Worm (Caenorhabditis elegans): ENCODE results near the gene C25E10.10.

Gene C25E10.10

DNA sequence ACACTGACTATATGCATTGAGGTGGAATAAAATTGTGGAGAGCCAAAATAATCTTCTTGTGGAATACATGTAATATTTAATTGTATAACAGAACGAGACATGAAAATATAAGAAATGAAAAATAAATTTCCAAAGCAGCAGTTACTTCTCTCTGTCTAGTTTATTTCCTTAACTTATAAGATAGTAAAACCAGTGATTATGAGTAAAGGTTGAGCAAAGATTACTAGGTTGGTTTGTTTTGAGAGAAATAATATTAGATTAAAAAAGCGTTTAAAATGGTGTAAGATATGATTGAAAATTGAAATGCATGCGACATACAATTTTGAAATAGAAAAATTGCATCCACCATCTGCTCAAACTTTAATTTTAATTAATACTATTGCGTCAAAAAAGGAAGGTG lies 42.4 kb downstream of the C25E10.10 start, which contains the start of gene srh-201:
TSS of gene srh-201 (minus strand) at position 101 of the 400 bp plus-strand sequence.
- TF ChIP-seq hlh-15 (tag; optimal IDR thresholded peaks at IDR 0.05), result no peak
- no peak for TF ChIP-seq sox-4 (tag; optimal IDR thresholded peaks at IDR 0.05)
- no peak for TF ChIP-seq C08G9.2 (tag; optimal IDR thresholded peaks at IDR 0.05)
- no peak for TF ChIP-seq dmd-4 (tag; optimal IDR thresholded peaks at IDR 0.05; ENCODE audit: borderline replicate concordance)
- TF ChIP-seq ztf-16 (tag; optimal IDR thresholded peaks at IDR 0.05), result no peak
- TF ChIP-seq ceh-2 (tag; optimal IDR thresholded peaks at IDR 0.05), result no peak
- no peak for TF ChIP-seq unc-86 (tag; optimal IDR thresholded peaks at IDR 0.05)
- no peak for TF ChIP-seq ceh-45 (GFP tag; IDR thresholded peaks at IDR 0.05)
- TF ChIP-seq ceh-14 (tag; optimal IDR thresholded peaks at IDR 0.05), result no peak
- no peak for TF ChIP-seq eyg-1 (tag; optimal IDR thresholded peaks at IDR 0.05)
- no peak for TF ChIP-seq zip-5 (tag; optimal IDR thresholded peaks at IDR 0.05)
- no peak for TF ChIP-seq ceh-22 (tag; optimal IDR thresholded peaks at IDR 0.05)
- TF ChIP-seq tbx-7 (tag; optimal IDR thresholded peaks at IDR 0.05), result no peak
- TF ChIP-seq elt-4 (tag; optimal IDR thresholded peaks at IDR 0.05), result no peak
- no peak for TF ChIP-seq npax-4 (tag; optimal IDR thresholded peaks at IDR 0.05)
- no peak for TF ChIP-seq che-1 (tag; optimal IDR thresholded peaks at IDR 0.05)
- no peak for TF ChIP-seq ceh-9 (tag; optimal IDR thresholded peaks at IDR 0.05)

DNA sequence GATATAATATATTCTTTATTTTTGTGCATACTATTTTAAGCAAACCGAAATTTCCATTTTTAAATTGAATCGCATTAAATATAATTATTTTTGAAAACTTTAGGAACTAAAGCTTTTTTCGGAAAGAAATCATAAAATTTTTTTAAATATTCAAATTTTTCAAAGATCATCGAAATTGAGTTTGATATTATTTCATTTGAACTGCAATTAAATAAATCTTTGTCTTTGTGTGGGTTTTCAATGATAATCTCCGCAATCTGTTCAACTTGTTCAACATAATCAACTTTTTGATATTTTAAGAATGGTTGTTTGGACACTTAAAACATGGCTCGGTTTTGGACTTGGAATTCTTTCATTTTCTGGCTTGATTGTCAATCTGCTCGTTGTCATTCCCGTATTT lies 47.0 kb downstream of the C25E10.10 start, which contains the start of gene srx-2:
TSS of gene srx-2 (plus strand) at position 301 of the 400 bp plus-strand sequence.
- TF ChIP-seq T23F11.4 (GFP tag; optimal IDR thresholded peaks at IDR 0.05) (no peak), lin-11 (tag; optimal IDR thresholded peaks at IDR 0.05) (no peak), pha-2 (tag; optimal IDR thresholded peaks at IDR 0.05) (no peak), pat-9 (tag; optimal IDR thresholded peaks at IDR 0.05) (no peak), lim-6 (tag; optimal IDR thresholded peaks at IDR 0.05) (no peak), ets-4 (tag; optimal IDR thresholded peaks at IDR 0.05) (no peak), fax-1 (tag; optimal IDR thresholded peaks at IDR 0.05) (no peak), ceh-34 (tag; optimal IDR thresholded peaks at IDR 0.05) (no peak), ceh-2 (tag; optimal IDR thresholded peaks at IDR 0.05) (no peak), sdc-2 (tag; optimal IDR thresholded peaks at IDR 0.05) (no peak), hlh-15 (tag; optimal IDR thresholded peaks at IDR 0.05) (no peak), npax-4 (tag; optimal IDR thresholded peaks at IDR 0.05) (no peak), ceh-19 (GFP tag; optimal IDR thresholded peaks at IDR 0.05) (no peak), zip-5 (tag; optimal IDR thresholded peaks at IDR 0.05) (no peak), unc-42 (tag; optimal IDR thresholded peaks at IDR 0.05) (no peak), nfya-1 (tag; optimal IDR thresholded peaks at IDR 0.05) (no peak), hlh-30 (tag; optimal IDR thresholded peaks at IDR 0.05; ENCODE audit: insufficient read depth) (no peak), dmd-4 (tag; optimal IDR thresholded peaks at IDR 0.05; ENCODE audit: borderline replicate concordance) (no peak)
